Fruit fly (Drosophila melanogaster): ENCODE data around the gene Set8.

DNA sequence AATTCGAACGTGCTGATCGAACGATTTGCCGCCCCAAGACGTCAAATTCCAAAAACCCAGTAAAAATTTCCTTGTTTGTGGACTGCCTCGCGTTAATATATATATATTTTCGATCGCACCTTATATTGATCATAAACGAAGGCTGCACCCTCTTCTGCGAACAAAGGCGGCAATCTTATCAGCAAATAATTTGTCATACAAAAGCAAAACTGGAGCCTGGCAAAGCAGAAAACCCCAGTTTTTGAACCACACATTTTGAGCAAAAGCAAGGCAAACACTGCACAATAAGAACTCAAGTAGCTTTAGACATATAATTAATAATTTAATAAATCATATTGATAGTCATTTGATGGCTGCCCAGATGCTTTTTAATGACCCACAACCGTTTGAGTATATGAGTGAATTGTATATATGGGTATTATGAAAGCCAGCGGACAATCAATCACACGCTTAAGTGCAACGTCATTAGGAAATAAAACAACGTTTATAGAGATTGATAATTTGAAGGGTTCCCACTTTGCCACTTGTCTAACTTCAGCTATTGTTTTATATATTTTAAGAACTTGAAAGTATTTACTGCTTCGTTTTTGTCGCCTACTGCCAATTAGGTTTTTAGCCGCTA lies 21.3 kb upstream of the Set8 start:
- no peak for TF ChIP-seq CG8478 (optimal IDR thresholded peaks at IDR 0.05)
- TF ChIP-seq CTCF (optimal IDR thresholded peaks at IDR 0.05) = no peak
